Fruit fly (Drosophila melanogaster): ENCODE data around the gene CG3108.

CG3108 gene

DNA sequence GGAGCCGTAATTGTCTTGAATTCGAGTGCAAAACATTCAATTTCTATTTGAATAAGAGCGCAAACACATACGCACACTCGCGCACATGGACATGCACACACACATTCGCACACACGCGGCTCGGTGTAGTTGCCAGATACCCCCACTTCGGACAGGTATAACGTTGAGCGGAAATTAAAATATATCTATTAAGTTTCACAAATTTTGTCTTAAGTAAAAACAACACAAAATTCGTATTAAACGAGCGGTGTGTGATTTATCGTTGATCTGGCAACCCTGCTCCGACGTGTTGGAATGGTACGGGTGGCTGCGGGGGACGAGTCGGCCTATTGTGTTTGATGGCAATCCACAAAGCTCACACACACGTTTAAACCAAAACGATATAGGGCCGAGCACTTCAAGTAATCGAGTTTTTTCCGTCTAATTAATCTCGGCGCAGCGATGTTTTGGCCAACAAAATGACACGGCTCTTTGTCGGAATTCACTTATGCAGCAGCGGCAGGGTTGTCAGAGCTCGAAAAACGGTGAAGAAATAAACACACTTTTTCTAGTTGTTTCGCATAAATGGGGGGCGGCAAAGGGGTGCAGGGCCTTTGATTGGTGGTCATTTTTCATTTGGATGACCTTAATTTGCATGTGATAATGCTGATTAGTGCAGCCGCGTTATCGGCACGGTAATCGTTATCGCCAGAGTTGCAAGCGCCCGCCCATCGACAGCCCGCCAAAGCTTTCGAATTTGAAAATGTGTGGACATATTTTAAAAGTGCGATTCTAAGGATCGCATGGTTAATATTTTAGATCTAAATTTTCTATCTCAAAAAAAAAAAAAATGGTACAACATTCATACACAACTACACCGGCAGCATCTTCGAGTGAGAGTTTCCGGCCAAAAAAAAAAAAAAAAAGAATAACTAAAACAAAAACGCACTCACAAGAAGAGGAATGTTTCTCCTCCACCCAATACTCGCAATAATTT, 35.3 kb downstream of the CG3108 start (continued):
- TF ChIP-seq MBD-R2 (GFP tag; IDR thresholded peaks at IDR 0.05) = no peak; the same call in 1 of the 2 replicates
- TF ChIP-seq zen (tag; optimal IDR thresholded peaks at IDR 0.05) = peak; percentile 35
- no peak for TF ChIP-seq p53 (GFP tag; optimal IDR thresholded peaks at IDR 0.05)
- TF ChIP-seq CG17385 (GFP tag; optimal IDR thresholded peaks at IDR 0.05) = peak; percentile 71
- TF ChIP-seq knrl (GFP tag; IDR thresholded peaks at IDR 0.05; ENCODE audit: partially characterized antibody) = no peak
- TF ChIP-seq CG18262 (tag; optimal IDR thresholded peaks at IDR 0.05) = peak; percentile 59
- peak; percentile 83 for TF ChIP-seq cg (GFP tag; optimal IDR thresholded peaks at IDR 0.05)
- peak; percentile 83 for TF ChIP-seq Ptx1 (GFP tag; IDR thresholded peaks at IDR 0.05)
- TF ChIP-seq Pdp1 (GFP tag; optimal IDR thresholded peaks at IDR 0.05) = peak in 1 of 2 experiments; percentile 59
- TF ChIP-seq ERR (GFP tag; optimal IDR thresholded peaks at IDR 0.05) = no peak
- TF ChIP-seq HLH54F (GFP tag; optimal IDR thresholded peaks at IDR 0.05) = peak; percentile 62
- no peak for TF ChIP-seq sc (optimal IDR thresholded peaks at IDR 0.05)
- peak; percentile 18 for TF ChIP-seq sc (GFP tag; optimal IDR thresholded peaks at IDR 0.05)
- TF ChIP-seq eve (GFP tag; optimal IDR thresholded peaks at IDR 0.05) = no peak
- TF ChIP-seq CG31365 (tag; optimal IDR thresholded peaks at IDR 0.05) = peak; percentile 21
- no peak for TF ChIP-seq ac (GFP tag; optimal IDR thresholded peaks at IDR 0.05)
- TF ChIP-seq Blimp-1 (GFP tag; optimal IDR thresholded peaks at IDR 0.05) = peak; percentile 65
- TF ChIP-seq hbn (GFP tag; IDR thresholded peaks at IDR 0.05; ENCODE audit: partially characterized antibody) = no peak
- TF ChIP-seq ci (GFP tag; IDR thresholded peaks at IDR 0.05) = peak; percentile 91
- TF ChIP-seq CG14667 (GFP tag; IDR thresholded peaks at IDR 0.05) = peak; percentile 47
- peak; percentile 57 for TF ChIP-seq wor (GFP tag; IDR thresholded peaks at IDR 0.05)
- TF ChIP-seq Bgb (GFP tag; IDR thresholded peaks at IDR 0.05; ENCODE audit: partially characterized antibody) = peak; percentile 25; the same call in 1 of the 2 replicates
- TF ChIP-seq dysf (GFP tag; IDR thresholded peaks at IDR 0.05) = peak; percentile 74
- peak; percentile 57 for TF ChIP-seq tio (GFP tag; optimal IDR thresholded peaks at IDR 0.05)
- peak; percentile 29 for TF ChIP-seq run (tag; optimal IDR thresholded peaks at IDR 0.05)
- TF ChIP-seq emc (GFP tag; optimal IDR thresholded peaks at IDR 0.05) = no peak
- TF ChIP-seq al (GFP tag; IDR thresholded peaks at IDR 0.05) = peak; percentile 61
- peak; percentile 58 for TF ChIP-seq Taf1 (GFP tag; IDR thresholded peaks at IDR 0.05)
- 0 out of 2 replicates have a peak, but pooled peaks have one; percentile 22 for TF ChIP-seq gt (GFP tag; IDR thresholded peaks at IDR 0.05)
- peak; percentile 76 for TF ChIP-seq NfI (GFP tag; optimal IDR thresholded peaks at IDR 0.05)
- peak; percentile 48 for TF ChIP-seq trem (tag; optimal IDR thresholded peaks at IDR 0.05)
- TF ChIP-seq caup (GFP tag; optimal IDR thresholded peaks at IDR 0.05; ENCODE audit: severe bottlenecking) = peak; percentile 71
- TF ChIP-seq CG2202 (tag; optimal IDR thresholded peaks at IDR 0.05) = peak; percentile 37
- peak; percentile 42 for TF ChIP-seq ems (GFP tag; optimal IDR thresholded peaks at IDR 0.05)
- TF ChIP-seq unc-4 (GFP tag; IDR thresholded peaks at IDR 0.05; ENCODE audit: partially characterized antibody) = peak; percentile 15; the same call in 1 of the 2 replicates
- no peak for TF ChIP-seq CG7271 (tag; optimal IDR thresholded peaks at IDR 0.05)
- peak; percentile 23 for TF ChIP-seq CG10267 (tag; optimal IDR thresholded peaks at IDR 0.05)
- TF ChIP-seq Kr (GFP tag; optimal IDR thresholded peaks at IDR 0.05) = no peak
- peak; percentile 60 for TF ChIP-seq CG11723 (GFP tag; optimal IDR thresholded peaks at IDR 0.05)
- peak; percentile 60 for TF ChIP-seq CG17802 (tag; optimal IDR thresholded peaks at IDR 0.05)
- TF ChIP-seq CG33557 (GFP tag; optimal IDR thresholded peaks at IDR 0.05) = peak; percentile 44
- peak; percentile 70 for TF ChIP-seq wdn (GFP tag; IDR thresholded peaks at IDR 0.05)
- peak; percentile 46; the same call in 1 of the 2 replicates for TF ChIP-seq CG8765 (GFP tag; IDR thresholded peaks at IDR 0.05)
- TF ChIP-seq C15 (GFP tag; IDR thresholded peaks at IDR 0.05) = no peak
- TF ChIP-seq nmo (GFP tag; optimal IDR thresholded peaks at IDR 0.05) = peak; percentile 62
- TF ChIP-seq CG4360 (GFP tag; IDR thresholded peaks at IDR 0.05) = peak; percentile 52
- peak; percentile 51 to 55 for TF ChIP-seq dpn (GFP tag; optimal IDR thresholded peaks at IDR 0.05)
- no peak for TF ChIP-seq kah (GFP tag; optimal IDR thresholded peaks at IDR 0.05)

All from whole organism, embryonic.